Worm (Caenorhabditis elegans) whole organism, young adult: ENCODE data around the gene K08D8.4.

Source experiments
- C17E4.6 ChIP-seq: fragments of 200-800 bp; sonication (Bioruptor generic); IDR thresholded peaks from 2 replicates; pipeline ENCODE4 v1.3.6; 2022; ENCODE audit warnings: missing genetic modification reagents, missing genetic modification characterization, missing compliant biosample characterization
- Y53G8AR.9 ChIP-seq: fragments of 200-800 bp; sonication (Bioruptor generic); conservative IDR thresholded peaks from 2 replicates; pipeline ENCODE4 v1.3.6; 2022; ENCODE audit warnings: missing genetic modification reagents, missing genetic modification characterization, missing compliant biosample characterization
- ama-1 ChIP-seq, 3 experiments: fragments of 150-350 bp in 1 of 3; sonication (generic microtip) in 2 of 3; optimal IDR thresholded peaks; 2 replicates each; lab custom pipeline; 2014 to 2018; ENCODE audit warnings: missing biosample characterization in 2 of 3, missing genetic modification characterization in 2 of 3, missing genetic modification reagents in 2 of 3
- aptf-2 ChIP-seq: fragments of 200-800 bp; sonication (Bioruptor generic); conservative IDR thresholded peaks from 2 replicates; pipeline ENCODE4 v1.3.6; 2022; ENCODE audit warnings: missing genetic modification reagents, missing genetic modification characterization, missing compliant biosample characterization
- ccch-3 ChIP-seq: fragments of 200-800 bp; sonication (Bioruptor generic); optimal IDR thresholded peaks from 2 replicates; lab custom pipeline; 2018; ENCODE audit warnings: mild to moderate bottlenecking, missing genetic modification characterization, missing compliant biosample characterization
- let-607 ChIP-seq, 2 experiments: fragments of 200-800 bp in 1 of 2; sonication (Bioruptor generic) in 1 of 2; sonication (generic microtip) in 1 of 2; optimal IDR thresholded peaks; 2 replicates each; lab custom pipeline; 2016 to 2018; ENCODE audit warnings: mild to moderate bottlenecking in 2 of 2, missing compliant biosample characterization in 2 of 2, missing genetic modification characterization in 2 of 2, moderate library complexity in 2 of 2, missing genotype in 1 of 2
- nfya-1 ChIP-seq: sonication (generic microtip); optimal IDR thresholded peaks from 2 replicates; lab custom pipeline; 2017; ENCODE audit warnings: antibody characterized with exemption, missing compliant biosample characterization, missing genetic modification characterization, borderline replicate concordance; ENCODE audit not compliant: insufficient read depth
- rcor-1 ChIP-seq: fragments of 200-800 bp; sonication (Bioruptor generic); IDR thresholded peaks from 2 replicates; pipeline ENCODE4 v1.3.6; 2022; ENCODE audit warnings: missing genetic modification reagents, missing genetic modification characterization, missing compliant biosample characterization
- snpc-3.4 ChIP-seq: sonication (generic microtip); optimal IDR thresholded peaks from 2 replicates; lab custom pipeline; 2017; ENCODE audit warnings: missing genetic modification characterization, mild to moderate bottlenecking, missing compliant biosample characterization, antibody characterized with exemption, moderate library complexity, missing genotype, missing genetic modification reagents
- zfh-2 ChIP-seq: fragments of 200-800 bp; sonication (Bioruptor generic); conservative IDR thresholded peaks from 2 replicates; pipeline ENCODE4 v1.3.6; 2022; ENCODE audit warnings: missing genetic modification reagents, missing genetic modification characterization, missing compliant biosample characterization
- ztf-26 ChIP-seq: sonication (generic microtip); optimal IDR thresholded peaks from 2 replicates; lab custom pipeline; 2017; ENCODE audit warnings: missing genetic modification characterization, missing compliant biosample characterization

DNA sequence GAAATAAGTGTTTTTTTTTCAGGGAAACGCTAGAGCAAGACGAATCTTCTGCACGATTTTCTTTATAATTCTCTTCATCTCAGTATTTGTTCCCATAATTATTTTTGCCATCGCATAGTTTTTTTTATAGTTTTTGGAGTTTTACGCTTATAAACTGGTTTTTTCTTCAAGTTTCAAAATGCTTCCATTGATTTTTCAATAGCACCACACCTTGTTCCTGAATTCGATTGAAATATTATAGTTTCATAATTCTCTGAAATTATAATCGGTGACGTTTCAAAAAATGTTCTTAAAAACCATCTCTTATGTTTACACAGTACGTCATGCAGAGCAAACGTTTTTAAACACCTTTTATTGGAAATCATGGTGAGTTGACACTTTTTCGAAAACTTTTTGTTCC, 16.6 kb downstream of the K08D8.4 start, which contains the start of gene K08D8.12:
- TF ChIP-seq ztf-26 = no peak
- TF ChIP-seq let-607 (tag; optimal IDR thresholded peaks at IDR 0.05; lab: Kevin White, UChicago) = no peak
- no peak for TF ChIP-seq aptf-2 (GFP tag; lab: Robert Waterston, UW)
- TF ChIP-seq C17E4.6 = no peak
- no peak for TF ChIP-seq ccch-3 (GFP tag; lab: Kevin White, UChicago)
- TF ChIP-seq ama-1 (optimal IDR thresholded peaks at IDR 0.05; lab: Kevin White, UChicago) = no peak
- no peak for TF ChIP-seq ama-1 (GFP tag; optimal IDR thresholded peaks at IDR 0.05; lab: Kevin White, UChicago)
- no peak for TF ChIP-seq Y53G8AR.9
- no peak for TF ChIP-seq snpc-3.4 (tag; lab: Kevin White, UChicago)
- no peak for TF ChIP-seq rcor-1 (GFP tag; lab: Robert Waterston, UW)
- TF ChIP-seq zfh-2 (GFP tag; lab: Robert Waterston, UW) = no peak
- no peak for TF ChIP-seq nfya-1 (tag; lab: Kevin White, UChicago)
